Fruit fly (Drosophila melanogaster): ENCODE results near the gene CG9674.

Gene CG9674

DNA sequence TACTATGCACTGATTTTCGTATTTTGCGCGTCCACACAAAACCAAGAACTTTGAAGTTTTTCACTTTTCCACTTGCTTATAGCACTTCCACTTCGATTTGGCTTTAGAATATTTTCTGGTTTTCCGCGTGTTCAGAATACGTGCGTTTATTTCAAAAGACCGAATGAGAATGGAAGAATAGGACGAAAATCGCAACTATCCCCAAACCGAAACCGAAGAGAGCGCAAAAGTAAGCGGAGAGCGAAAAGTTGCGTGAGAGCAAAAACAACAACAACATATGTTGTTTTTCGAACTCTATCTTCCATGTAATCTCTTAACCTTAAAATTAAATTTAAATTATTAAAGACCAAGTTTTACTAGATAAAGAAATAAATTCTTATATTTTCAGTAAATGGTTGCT, at the start of gene CG9674:
TSS of gene CG9674 (minus strand) at position 174 of the 400 bp plus-strand sequence.
- TF ChIP-seq CG17801 (GFP tag; optimal IDR thresholded peaks at IDR 0.05; ENCODE audit: partially characterized antibody), result peak; percentile 16

DNA sequence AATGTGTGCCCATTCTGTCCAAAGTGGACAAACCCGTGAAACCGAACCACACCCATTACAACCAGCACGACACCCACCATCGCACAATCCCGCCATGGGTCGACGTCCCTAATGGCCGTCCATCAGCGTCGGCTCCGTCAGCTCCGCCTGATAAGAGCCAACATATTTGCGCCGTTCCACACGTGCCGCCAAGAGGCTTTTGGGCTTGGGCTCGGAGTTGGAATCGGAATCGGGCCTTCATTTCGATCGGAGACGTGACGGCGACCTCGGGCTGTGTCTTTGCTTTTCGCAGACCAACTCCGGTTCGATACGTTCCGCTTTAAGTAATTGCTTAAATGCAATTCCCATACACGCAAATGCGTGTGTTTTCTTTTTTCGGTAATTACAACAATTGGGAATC, 47.8 kb upstream of the CG9674 start:
- no peak for TF ChIP-seq CG17801 (GFP tag; optimal IDR thresholded peaks at IDR 0.05; ENCODE audit: partially characterized antibody)

DNA sequence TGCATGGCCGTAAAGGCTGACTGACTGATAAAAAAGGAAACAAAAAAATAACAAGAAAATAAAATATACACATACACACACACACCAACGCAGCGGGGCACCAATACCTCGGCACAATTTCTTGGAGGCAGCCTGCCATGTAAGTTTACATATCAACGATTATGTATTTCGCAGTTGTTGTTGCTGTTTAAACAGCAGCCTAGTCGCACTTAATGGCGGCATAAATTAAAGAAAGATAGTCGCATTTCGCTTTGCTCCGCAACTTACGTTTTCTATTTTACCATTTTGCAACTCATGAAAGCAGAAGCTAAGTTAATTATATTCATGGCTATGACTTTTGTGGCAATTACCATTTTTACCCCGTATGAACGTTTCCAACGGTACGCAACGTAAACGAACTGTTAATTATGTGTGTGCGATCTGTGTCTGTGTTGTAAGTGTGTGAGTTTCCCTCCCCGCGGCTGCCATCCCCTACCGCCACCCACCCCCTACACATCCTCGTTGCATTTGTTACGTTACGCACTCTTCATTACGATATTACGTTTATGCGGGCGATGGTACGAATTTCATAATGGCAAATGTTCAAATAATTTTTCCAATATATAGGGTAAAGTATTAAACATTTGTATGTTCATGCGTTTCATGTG, 47.0 kb upstream of the CG9674 start:
- TF ChIP-seq CG17801 (GFP tag; optimal IDR thresholded peaks at IDR 0.05; ENCODE audit: partially characterized antibody), result no peak

DNA sequence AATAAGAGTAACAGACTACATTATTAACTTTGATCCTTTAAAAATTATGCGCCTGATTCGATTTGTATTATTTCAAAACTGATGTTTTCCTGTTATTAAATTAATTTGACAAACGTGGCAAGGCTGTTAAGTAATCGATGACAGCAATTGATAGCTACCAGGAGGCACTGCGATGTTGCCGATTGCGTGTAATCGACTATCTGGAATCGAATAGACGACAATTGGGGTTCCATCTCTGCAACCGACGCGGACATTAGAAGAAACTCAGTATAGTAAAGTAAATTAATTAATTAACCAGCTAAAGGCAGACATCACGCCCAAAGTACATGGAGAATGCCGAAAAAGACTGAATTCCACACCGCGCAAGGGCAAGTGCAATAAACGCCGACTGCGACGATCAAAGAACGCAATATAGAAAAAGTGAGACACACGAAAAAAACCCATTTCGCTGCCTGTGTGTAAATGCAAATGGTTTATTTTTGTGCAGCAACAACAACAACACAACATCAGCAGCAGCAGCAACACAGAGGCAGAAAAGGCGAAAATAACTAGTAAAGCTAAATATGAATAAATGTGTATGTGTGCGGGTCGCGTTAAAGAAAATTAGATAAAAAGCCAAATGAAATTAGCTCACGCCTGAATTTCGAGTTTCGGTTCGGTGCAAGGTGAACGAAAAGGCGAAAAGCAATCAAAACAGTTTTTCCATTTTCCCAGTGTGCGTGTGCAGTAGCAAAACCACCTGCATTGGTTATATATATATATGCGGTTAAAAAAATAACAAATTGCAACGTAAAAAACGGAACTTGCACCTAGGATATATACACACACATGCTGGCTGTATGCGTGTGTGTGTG, 46.2 kb upstream of the CG9674 start, which contains the start of gene sina:
TSS of gene sina (plus strand) at position 219 of the 854 bp plus-strand sequence.
- peak; percentile 34 for TF ChIP-seq CG17801 (GFP tag; optimal IDR thresholded peaks at IDR 0.05; ENCODE audit: partially characterized antibody)

DNA sequence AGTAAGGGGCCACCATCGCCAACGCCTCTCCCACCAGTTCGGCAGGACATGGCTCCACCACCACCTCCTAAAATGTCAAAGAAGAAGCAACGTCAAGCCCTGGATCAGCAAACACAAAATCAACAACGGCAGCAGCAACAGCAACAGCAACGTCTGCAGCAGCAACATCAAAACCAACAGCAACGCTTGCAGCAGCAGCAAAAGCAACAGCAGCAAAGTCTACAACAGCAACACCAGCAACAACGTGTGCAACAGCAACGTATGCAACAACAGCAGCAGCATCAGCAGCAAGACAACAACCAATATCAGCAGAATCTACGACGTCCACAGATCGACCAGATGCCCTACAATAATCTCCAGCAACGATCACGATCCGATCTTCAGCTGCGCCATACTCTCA, 44.0 kb upstream of the CG9674 start:
- TF ChIP-seq CG17801 (GFP tag; optimal IDR thresholded peaks at IDR 0.05; ENCODE audit: partially characterized antibody), result no peak

DNA sequence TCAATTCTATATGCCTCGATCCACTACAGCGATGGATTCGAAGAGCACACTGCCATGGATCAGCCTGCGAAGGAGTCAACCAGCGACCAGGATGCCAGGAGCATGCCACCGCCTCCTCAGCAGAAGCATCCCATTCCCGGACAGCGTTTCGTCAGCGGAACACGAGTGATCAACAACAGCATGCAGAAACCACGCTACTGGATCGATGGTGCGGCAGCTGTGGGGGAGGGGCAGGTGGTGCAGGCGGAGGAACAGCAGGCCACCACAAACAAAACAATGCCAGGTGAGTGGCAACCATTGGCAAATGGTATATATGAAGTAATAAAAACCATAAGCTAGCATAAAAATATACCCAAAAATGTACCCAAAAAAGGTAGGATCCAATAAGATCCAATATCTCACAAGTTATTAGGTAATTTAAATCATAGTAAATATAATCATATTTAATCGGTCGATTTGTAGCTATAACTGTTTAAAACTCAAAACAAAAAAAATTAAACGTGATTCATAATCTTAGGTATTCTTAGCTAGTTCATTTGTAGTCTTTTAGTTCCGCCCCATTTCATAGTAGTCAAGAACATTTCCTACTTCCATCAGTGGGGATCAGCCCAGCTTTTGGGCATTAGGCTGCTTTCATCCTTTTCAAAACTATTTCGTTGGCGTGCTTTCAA, 38.2 kb upstream of the CG9674 start, which contains the start of gene CG32161:
TSS of gene CG32161 (plus strand) at position 621 of the 671 bp plus-strand sequence.
- TF ChIP-seq CG17801 (GFP tag; optimal IDR thresholded peaks at IDR 0.05; ENCODE audit: partially characterized antibody), result no peak

DNA sequence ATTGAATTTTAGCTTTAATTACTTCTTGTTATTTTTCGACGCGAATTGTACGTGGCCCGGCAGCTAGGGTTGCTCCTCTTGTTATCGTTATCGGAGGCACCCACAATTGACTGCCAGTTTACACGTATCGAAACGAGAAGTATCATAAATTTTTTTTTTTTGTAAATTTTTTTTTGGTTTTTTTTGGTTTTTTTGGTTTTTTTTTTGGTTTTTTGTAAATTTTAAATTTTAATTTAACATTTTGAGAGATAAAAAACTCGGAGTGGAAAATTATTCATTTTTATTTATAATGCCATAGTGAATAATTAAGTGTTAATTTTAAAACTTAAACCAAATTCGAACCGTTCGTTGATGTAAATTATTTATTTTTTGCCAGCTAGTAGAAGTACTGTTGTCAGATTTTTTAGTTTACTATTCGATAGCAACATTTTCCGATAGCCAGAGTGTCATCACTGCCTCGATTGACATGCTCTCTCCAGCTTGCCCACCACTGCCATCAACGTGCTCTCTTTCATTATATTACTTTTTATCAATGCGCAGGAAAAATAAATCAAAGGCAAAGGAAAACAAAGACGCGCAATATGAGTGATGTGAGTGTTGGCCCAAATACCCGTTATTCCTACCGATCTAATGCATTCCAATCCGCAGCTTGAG, 37.5 kb upstream of the CG9674 start, which contains the start of the genes kud and Zcchc7:
TSS of gene kud (minus strand) at position 72 of the 654 bp plus-strand sequence.
TSS of gene Zcchc7 (plus strand) at position 467 of the 654 bp plus-strand sequence.
- peak; percentile 76 for TF ChIP-seq CG17801 (GFP tag; optimal IDR thresholded peaks at IDR 0.05; ENCODE audit: partially characterized antibody)

DNA sequence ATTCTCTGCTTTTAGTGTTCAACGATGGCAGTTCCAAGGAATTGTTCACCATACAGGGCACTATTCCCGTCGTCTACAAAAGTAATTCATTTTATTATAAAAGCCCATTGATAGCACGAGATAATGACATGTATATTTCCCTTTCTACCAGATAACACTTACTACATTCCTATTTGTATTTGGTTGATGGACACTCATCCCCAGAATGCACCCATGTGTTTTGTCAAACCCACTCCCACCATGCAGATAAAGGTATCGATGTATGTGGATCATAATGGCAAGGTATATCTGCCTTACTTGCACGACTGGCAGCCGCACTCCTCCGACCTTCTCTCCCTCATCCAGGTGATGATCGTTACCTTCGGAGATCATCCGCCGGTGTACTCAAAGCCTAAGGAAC, 35.4 kb upstream of the CG9674 start:
- no peak for TF ChIP-seq CG17801 (GFP tag; optimal IDR thresholded peaks at IDR 0.05; ENCODE audit: partially characterized antibody)

DNA sequence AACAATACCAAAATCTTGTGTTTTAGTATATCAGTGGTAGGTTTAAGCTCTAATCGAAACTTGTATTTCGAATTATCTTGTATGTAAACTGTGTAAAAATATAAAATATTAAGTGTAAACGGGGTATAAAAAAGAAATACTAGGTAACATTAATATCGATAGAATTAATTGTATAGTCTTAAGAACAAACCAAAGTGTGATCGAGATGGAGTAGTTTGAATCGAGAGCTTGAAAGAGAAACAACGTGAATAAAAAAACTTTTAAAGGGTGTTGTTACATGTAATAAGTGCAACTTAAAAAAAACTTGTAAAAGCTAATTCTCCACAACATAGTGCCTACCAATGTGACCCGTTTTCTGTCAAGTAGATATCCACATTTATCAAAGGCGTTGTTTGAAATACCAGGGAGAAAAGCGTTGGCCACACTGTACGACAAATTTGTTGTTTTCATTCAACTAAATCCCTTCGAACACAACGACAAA, 34.6 kb upstream of the CG9674 start, which contains the start of gene TSG101:
TSS of gene TSG101 (plus strand) at position 208 of the 481 bp plus-strand sequence.
- peak; percentile 4 for TF ChIP-seq CG17801 (GFP tag; optimal IDR thresholded peaks at IDR 0.05; ENCODE audit: partially characterized antibody)

DNA sequence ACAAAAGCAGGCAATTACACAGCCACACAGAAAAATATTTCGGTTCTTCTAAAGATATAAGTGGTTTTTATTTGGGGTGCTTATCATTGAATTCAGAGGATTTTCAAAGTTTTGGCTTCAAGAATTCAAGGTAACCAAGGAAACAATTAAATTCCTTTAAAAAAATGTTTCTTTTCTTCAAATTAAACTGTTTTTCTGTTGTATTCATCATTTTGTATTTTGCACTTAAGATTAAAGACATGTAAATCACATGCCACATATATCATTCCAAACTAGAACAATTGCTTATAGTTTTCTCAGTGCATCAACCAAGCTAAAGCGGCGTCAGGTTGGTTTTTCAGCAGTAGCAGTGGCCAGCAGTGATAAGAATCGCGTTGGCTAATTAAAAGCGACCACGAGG, 33.0 kb upstream of the CG9674 start:
- TF ChIP-seq CG17801 (GFP tag; optimal IDR thresholded peaks at IDR 0.05; ENCODE audit: partially characterized antibody), result no peak

DNA sequence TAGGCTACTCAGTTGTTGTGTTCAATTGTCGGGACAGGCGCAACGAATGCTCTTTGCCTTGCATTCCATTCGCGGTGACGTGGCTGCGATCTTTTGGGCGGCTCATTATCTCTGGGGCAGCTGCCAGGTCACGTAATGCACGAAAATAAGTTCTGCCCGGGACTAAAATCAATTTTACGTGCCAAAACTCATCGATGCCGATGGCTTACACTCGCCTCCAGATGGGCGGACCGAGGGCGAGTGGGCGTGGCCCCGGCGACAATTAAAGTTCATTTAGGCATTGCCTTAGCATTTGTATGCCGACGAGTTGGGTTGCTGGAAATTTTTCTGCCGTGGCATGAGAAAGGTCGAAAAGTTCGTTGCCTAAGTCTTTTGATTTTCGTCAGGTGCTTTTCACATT, 29.2 kb upstream of the CG9674 start:
- TF ChIP-seq CG17801 (GFP tag; optimal IDR thresholded peaks at IDR 0.05; ENCODE audit: partially characterized antibody), result no peak

DNA sequence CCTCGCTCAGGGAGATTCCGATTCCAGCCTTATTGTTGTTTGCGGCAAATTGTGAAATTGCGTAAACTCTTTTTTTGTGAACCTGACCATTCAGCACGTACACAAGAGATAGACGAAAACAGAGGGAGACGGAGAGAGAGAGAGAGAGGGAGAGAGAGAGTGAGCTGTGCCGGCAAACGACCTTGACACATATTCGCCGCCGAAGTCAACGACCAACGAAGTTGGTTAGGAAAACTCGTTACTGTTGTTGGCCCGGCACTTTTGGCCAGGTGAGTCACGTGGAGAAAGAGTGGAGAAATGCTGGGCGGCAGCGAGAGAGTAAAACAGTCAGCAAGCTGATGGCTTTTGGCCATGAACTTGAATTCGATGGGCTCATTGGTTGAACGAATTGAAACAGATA, 22.5 kb upstream of the CG9674 start:
- TF ChIP-seq CG17801 (GFP tag; optimal IDR thresholded peaks at IDR 0.05; ENCODE audit: partially characterized antibody), result no peak

DNA sequence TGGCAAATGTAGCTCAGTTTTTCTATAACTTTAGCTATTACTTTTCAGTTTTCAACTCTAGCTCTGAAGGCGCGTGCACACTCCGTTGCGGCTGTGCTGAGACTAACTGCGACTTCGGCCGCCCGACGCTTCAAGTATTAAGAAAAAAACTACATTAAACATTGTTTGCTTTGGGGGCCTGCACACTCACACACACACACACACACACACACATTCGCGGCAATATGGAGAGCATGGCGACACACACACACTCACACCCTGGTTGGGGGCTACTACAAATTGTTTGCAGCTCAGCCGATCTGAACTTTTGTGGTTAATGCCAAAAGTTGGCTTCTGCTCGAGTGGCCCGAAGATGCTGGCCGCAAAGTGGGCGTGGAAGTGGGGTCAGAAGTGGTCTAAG, 21.4 kb upstream of the CG9674 start, which contains the start of gene CG13024:
TSS of gene CG13024 (minus strand) at position 108 of the 400 bp plus-strand sequence.
- no peak for TF ChIP-seq CG17801 (GFP tag; optimal IDR thresholded peaks at IDR 0.05; ENCODE audit: partially characterized antibody)

DNA sequence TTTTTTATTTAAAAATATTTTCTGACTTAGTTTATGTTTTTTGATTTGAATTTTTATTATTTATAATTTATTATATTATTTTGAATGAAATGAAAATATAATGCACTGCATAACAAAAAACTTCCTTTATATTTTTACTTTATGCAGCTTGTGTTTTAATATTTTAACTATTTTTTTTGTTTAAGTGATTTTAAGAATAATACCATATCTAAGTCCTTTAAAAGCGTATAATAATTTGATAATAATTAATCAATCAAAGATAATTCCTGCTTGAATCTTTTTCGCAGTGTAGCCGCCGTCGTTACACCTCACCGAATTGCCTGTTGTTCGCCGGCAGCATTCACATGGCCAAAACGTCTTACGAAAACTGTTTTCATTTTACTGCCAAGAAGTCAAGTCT, 17.7 kb upstream of the CG9674 start:
- no peak for TF ChIP-seq CG17801 (GFP tag; optimal IDR thresholded peaks at IDR 0.05; ENCODE audit: partially characterized antibody)

All from ovary, adult (tissue).